Worm (Caenorhabditis elegans): ENCODE data around the gene ceh-34.

ce11 chrV:5288676-5289075 is 30.7 kb downstream of the ceh-34 start:
- TF ChIP-seq elt-3 (tag; optimal IDR thresholded peaks at IDR 0.05) = no peak
- TF ChIP-seq lin-39 (tag; optimal IDR thresholded peaks at IDR 0.05) = no peak
- no peak for TF ChIP-seq nhr-12 (tag; optimal IDR thresholded peaks at IDR 0.05)
- no peak for TF ChIP-seq unc-62 (GFP tag; optimal IDR thresholded peaks at IDR 0.05)
- TF ChIP-seq unc-39 (tag; optimal IDR thresholded peaks at IDR 0.05) = no peak
- TF ChIP-seq alr-1 (tag; optimal IDR thresholded peaks at IDR 0.05) = no peak
- TF ChIP-seq fos-1 (tag; optimal IDR thresholded peaks at IDR 0.05) = no peak
- TF ChIP-seq nhr-237 (tag; optimal IDR thresholded peaks at IDR 0.05) = no peak
